Fruit fly (Drosophila melanogaster) whole organism, adult: ENCODE data around the gene Vajk2.

Experiments
- Crg-1 ChIP-seq: fragments of 200-800 bp; sonication (Bioruptor generic); optimal IDR thresholded peaks from 2 replicates; lab custom pipeline; 2016; ENCODE audit warnings: missing biosample characterization, missing genetic modification characterization
- cic ChIP-seq: fragments of 200-800 bp; sonication (Bioruptor generic); optimal IDR thresholded peaks from 2 replicates; lab custom pipeline; 2017; ENCODE audit warnings: missing biosample characterization, mild to moderate bottlenecking, missing genetic modification characterization, moderate library complexity
- kay ChIP-seq: fragments of 200-800 bp; sonication (Bioruptor generic); peaks from one replicate; lab custom pipeline; 2016; ENCODE audit warnings: missing biosample characterization, missing genetic modification characterization, borderline replicate concordance
- toe ChIP-seq: fragments of 200-800 bp; sonication (Bioruptor generic); optimal IDR thresholded peaks from 2 replicates; lab custom pipeline; 2016; ENCODE audit warnings: missing biosample characterization, missing genetic modification characterization

DNA sequence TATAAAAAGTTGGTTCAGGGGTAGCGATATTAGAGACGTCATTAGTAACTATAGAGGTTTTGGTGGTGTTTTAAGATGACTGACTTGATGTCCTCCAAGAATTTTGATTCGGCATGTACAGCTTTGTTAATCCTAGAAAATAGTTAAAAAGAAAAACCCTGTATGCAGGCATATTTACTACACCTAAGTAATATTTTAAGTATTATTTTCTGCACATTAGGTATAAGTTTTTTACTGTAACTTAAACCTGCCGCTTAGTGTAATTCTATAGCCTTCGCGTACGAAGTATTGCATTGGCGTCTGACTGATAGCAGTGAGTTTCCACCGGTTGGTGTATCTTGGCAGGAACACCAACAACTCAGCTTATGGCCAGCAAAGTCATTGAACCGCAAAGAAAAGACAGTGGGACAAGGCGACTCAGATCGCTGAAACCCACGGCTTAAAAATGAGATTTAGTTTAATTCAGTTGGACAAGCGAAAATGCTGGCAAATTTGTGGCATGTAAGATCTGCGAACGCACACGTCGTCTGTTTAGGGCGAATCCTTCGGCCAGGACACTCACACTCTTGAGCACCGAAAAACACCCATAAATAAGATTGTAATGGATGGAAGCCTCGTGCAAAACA, 49.7 kb downstream of the Vajk2 start:
- TF ChIP-seq kay (GFP tag; lab: Kevin White, UChicago) (no peak), cic (GFP tag; lab: Kevin White, UChicago) (no peak), toe (GFP tag; lab: Kevin White, UChicago) (no peak), Crg-1 (GFP tag; lab: Kevin White, UChicago) (no peak)
